Fruit fly (Drosophila melanogaster) whole organism: Measurements from ENCODE around the gene Try29F.

Source experiments
- CG8478 ChIP-seq: fragments of >200 bp; optimal IDR thresholded peaks from 2 replicates; lab custom pipeline; 2018; ENCODE audit warnings: inconsistent platforms
- psq ChIP-seq: fragments of >200 bp; optimal IDR thresholded peaks from 2 replicates; lab custom pipeline; 2017
- usp ChIP-seq: fragments of >200 bp; optimal IDR thresholded peaks from 2 replicates; lab custom pipeline; 2017; ENCODE audit warnings: missing biosample characterization, missing genetic modification characterization, mixed read lengths

dm6 chr2L:8987251-8987937 is 10.9 kb upstream of the Try29F start:
- TF ChIP-seq usp (GFP tag; lab: Kevin White, UChicago): no peak
- no peak for TF ChIP-seq CG8478 (lab: Kevin White, UChicago)
- no peak for TF ChIP-seq psq (lab: Kevin White, UChicago)
